Worm (Caenorhabditis elegans): ENCODE results near the gene nit-1.

ce11 chrIII:3898354-3898753 lies 23.7 kb upstream of the nit-1 start:
- TF ChIP-seq lir-3 (tag; optimal IDR thresholded peaks at IDR 0.05; ENCODE audit: poor library complexity) (no peak), ztf-11 (tag; optimal IDR thresholded peaks at IDR 0.05) (no peak), ama-1 (optimal IDR thresholded peaks at IDR 0.05) (no peak), C04F5.9 (tag; optimal IDR thresholded peaks at IDR 0.05) (no peak), fos-1 (tag; optimal IDR thresholded peaks at IDR 0.05) (no peak), nhr-76 (tag; optimal IDR thresholded peaks at IDR 0.05) (no peak), alr-1 (tag; optimal IDR thresholded peaks at IDR 0.05; ENCODE audit: borderline replicate concordance) (no peak)
